Worm (Caenorhabditis elegans) whole organism, mixed stage, embryonic: ENCODE data around the gene mec-10.

Source experiments
- M03D4.4 ChIP-seq: sonication (generic microtip); optimal IDR thresholded peaks from 2 replicates; lab custom pipeline; 2017; ENCODE audit warnings: mild to moderate bottlenecking, missing genetic modification characterization, missing compliant biosample characterization
- bed-3 ChIP-seq: fragments of 200-800 bp; sonication (Bioruptor generic); optimal IDR thresholded peaks from 3 replicates; lab custom pipeline; 2018; ENCODE audit warnings: mild to moderate bottlenecking, missing genetic modification characterization, moderate library complexity, missing compliant biosample characterization
- ceh-39 ChIP-seq: fragments of 150-350 bp; optimal IDR thresholded peaks from 2 replicates; lab custom pipeline; 2014; ENCODE audit warnings: missing biosample characterization, missing genetic modification characterization
- ceh-43 ChIP-seq: fragments of 200-800 bp; sonication (Bioruptor generic); optimal IDR thresholded peaks from 2 replicates; lab custom pipeline; 2018; ENCODE audit warnings: mild to moderate bottlenecking, missing genetic modification characterization, moderate library complexity, missing compliant biosample characterization
- ceh-83 ChIP-seq: fragments of 200-800 bp; sonication (Bioruptor generic); optimal IDR thresholded peaks from 2 replicates; lab custom pipeline; 2018; ENCODE audit warnings: mild to moderate bottlenecking, missing genetic modification characterization, missing compliant biosample characterization
- ces-1 ChIP-seq: fragments of 150-350 bp; optimal IDR thresholded peaks from 2 replicates; lab custom pipeline; 2014; ENCODE audit warnings: missing biosample characterization, missing genetic modification reagents, missing genetic modification characterization
- cnd-1 ChIP-seq: fragments of 200-800 bp; sonication (Bioruptor generic); optimal IDR thresholded peaks from 2 replicates; lab custom pipeline; 2018; ENCODE audit warnings: mild to moderate bottlenecking, missing genetic modification characterization, missing compliant biosample characterization
- drap-1 ChIP-seq: fragments of 200-800 bp; sonication (Bioruptor generic); optimal IDR thresholded peaks from 3 replicates; lab custom pipeline; 2018; ENCODE audit warnings: mild to moderate bottlenecking, missing genetic modification characterization, missing compliant biosample characterization
- elt-1 ChIP-seq: sonication (generic microtip); optimal IDR thresholded peaks from 2 replicates; lab custom pipeline; 2017; ENCODE audit warnings: missing genetic modification characterization, mild to moderate bottlenecking, missing compliant biosample characterization, antibody characterized with exemption, moderate library complexity, borderline replicate concordance; ENCODE audit not compliant: insufficient read depth
- ham-2 ChIP-seq: fragments of 200-800 bp; sonication (Bioruptor generic); optimal IDR thresholded peaks from 2 replicates; lab custom pipeline; 2018; ENCODE audit warnings: mild to moderate bottlenecking, missing genetic modification characterization, missing compliant biosample characterization
- hlh-1 ChIP-seq: fragments of 150-350 bp; optimal IDR thresholded peaks from 2 replicates; lab custom pipeline; 2014; ENCODE audit warnings: missing biosample characterization, missing genetic modification reagents, missing genetic modification characterization
- lin-32 ChIP-seq: fragments of 200-800 bp; sonication (Bioruptor generic); optimal IDR thresholded peaks from 2 replicates; lab custom pipeline; 2018; ENCODE audit warnings: mild to moderate bottlenecking, missing genetic modification characterization, missing compliant biosample characterization
- lsy-2 ChIP-seq: fragments of 150-350 bp; optimal IDR thresholded peaks from 2 replicates; lab custom pipeline; 2014; ENCODE audit warnings: missing biosample characterization, missing genetic modification characterization
- mab-5 ChIP-seq: fragments of 150-350 bp; optimal IDR thresholded peaks from 2 replicates; lab custom pipeline; 2014; ENCODE audit warnings: missing biosample characterization, missing genetic modification characterization
- nhr-12 ChIP-seq: fragments of 150-350 bp; optimal IDR thresholded peaks from 2 replicates; lab custom pipeline; 2014; ENCODE audit warnings: missing biosample characterization, missing genetic modification characterization
- nhr-237 ChIP-seq: fragments of 150-350 bp; optimal IDR thresholded peaks from 2 replicates; lab custom pipeline; 2014; ENCODE audit warnings: missing biosample characterization, missing genetic modification characterization
- nhr-28 ChIP-seq: fragments of 150-350 bp; optimal IDR thresholded peaks from 2 replicates; lab custom pipeline; 2014; ENCODE audit warnings: missing biosample characterization, missing genetic modification characterization
- nhr-76 ChIP-seq: sonication (generic microtip); optimal IDR thresholded peaks from 2 replicates; lab custom pipeline; 2017; ENCODE audit warnings: missing biosample characterization, missing genetic modification characterization
- pha-4 ChIP-seq: fragments of 150-350 bp; optimal IDR thresholded peaks from 2 replicates; lab custom pipeline; 2018; ENCODE audit warnings: missing biosample characterization, missing genetic modification reagents, missing genetic modification characterization
- sem-2 ChIP-seq: fragments of 200-800 bp; sonication (Bioruptor generic); optimal IDR thresholded peaks from 2 replicates; lab custom pipeline; 2018; ENCODE audit warnings: mild to moderate bottlenecking, missing genetic modification characterization, missing compliant biosample characterization
- snpc-4 ChIP-seq: fragments of 150-350 bp; optimal IDR thresholded peaks from 2 replicates; lab custom pipeline; 2014; ENCODE audit warnings: missing biosample characterization, missing genetic modification characterization
- sptf-1 ChIP-seq: sonication (generic microtip); optimal IDR thresholded peaks from 2 replicates; lab custom pipeline; 2017; ENCODE audit warnings: mild to moderate bottlenecking, missing genetic modification characterization, moderate library complexity, missing compliant biosample characterization
- tbx-8 ChIP-seq: fragments of 200-800 bp; sonication (Bioruptor generic); optimal IDR thresholded peaks from 2 replicates; lab custom pipeline; 2018; ENCODE audit warnings: mild to moderate bottlenecking, missing genetic modification characterization, moderate library complexity, missing compliant biosample characterization
- unc-120 ChIP-seq: sonication (generic microtip); optimal IDR thresholded peaks from 2 replicates; lab custom pipeline; 2017; ENCODE audit warnings: missing genetic modification characterization, missing compliant biosample characterization; ENCODE audit not compliant: poor library complexity, severe bottlenecking
- unc-39 ChIP-seq: fragments of 150-350 bp; optimal IDR thresholded peaks from 2 replicates; lab custom pipeline; 2014; ENCODE audit warnings: missing biosample characterization, missing genetic modification characterization
- unc-62 ChIP-seq: fragments of 150-350 bp; optimal IDR thresholded peaks from 2 replicates; lab custom pipeline; 2014; ENCODE audit warnings: missing biosample characterization, missing genetic modification reagents, missing genetic modification characterization
- zip-8 ChIP-seq: fragments of 150-350 bp; optimal IDR thresholded peaks from 2 replicates; lab custom pipeline; 2014; ENCODE audit warnings: missing biosample characterization, missing genetic modification characterization
- ztf-11 ChIP-seq: fragments of 150-350 bp; optimal IDR thresholded peaks from 2 replicates; lab custom pipeline; 2014; ENCODE audit warnings: missing biosample characterization, missing genetic modification characterization

The mec-10 gene

DNA sequence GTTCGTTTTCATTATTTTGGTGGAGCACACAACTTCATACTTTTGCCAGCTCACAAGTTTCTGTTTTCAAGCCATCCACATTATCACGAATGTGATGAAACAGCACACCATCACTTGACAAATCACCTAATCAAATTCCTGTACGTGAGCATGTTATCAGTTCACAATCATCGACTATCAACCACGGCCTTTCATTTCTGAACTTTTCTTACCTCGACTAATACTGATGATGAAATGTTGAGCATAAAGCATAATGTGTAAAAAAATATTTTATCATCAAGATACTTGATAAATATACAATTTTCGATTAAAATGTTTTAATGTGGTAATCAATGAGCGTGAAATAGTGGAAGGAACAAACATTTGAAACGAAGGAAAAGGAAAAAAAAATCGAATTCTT lies 3.4 kb upstream of the mec-10 start:
- TF ChIP-seq cnd-1: no peak
- TF ChIP-seq sem-2 (GFP tag; lab: Kevin White, UChicago): no peak
- TF ChIP-seq hlh-1 (tag; lab: Kevin White, UChicago): no peak
- no peak for TF ChIP-seq ces-1 (GFP tag; lab: Kevin White, UChicago)
- TF ChIP-seq pha-4 (tag; lab: Kevin White, UChicago): no peak
- TF ChIP-seq M03D4.4 (tag; lab: Kevin White, UChicago): no peak
- no peak for TF ChIP-seq ceh-83 (GFP tag; lab: Kevin White, UChicago)
- no peak for TF ChIP-seq ceh-39 (tag; lab: Kevin White, UChicago)
- no peak for TF ChIP-seq unc-62 (GFP tag; lab: Kevin White, UChicago)
- no peak for TF ChIP-seq mab-5 (tag; lab: Kevin White, UChicago)
- TF ChIP-seq ham-2 (GFP tag; lab: Kevin White, UChicago): no peak
- no peak for TF ChIP-seq unc-120 (tag; lab: Kevin White, UChicago)

- TF ChIP-seq drap-1 (no peak), elt-1 (tag; lab: Kevin White, UChicago) (peak; percentile 44)
Observed at ce11 chrX:8463889-8464444, 6.1 kb downstream of the mec-10 start.

ce11 chrX:8463085-8463645 lies 6.9 kb downstream of the mec-10 start, which contains the start of gene F16F9.4:
Gene F16F9.4, minus strand, starts transcription at chrX:8463360.
- TF ChIP-seq nhr-76 (tag; lab: Kevin White, UChicago): no peak
- no peak for TF ChIP-seq unc-120 (tag; lab: Kevin White, UChicago)
- TF ChIP-seq zip-8 (tag; lab: Kevin White, UChicago): no peak
- TF ChIP-seq lin-32 (GFP tag; lab: Kevin White, UChicago): no peak
- no peak for TF ChIP-seq ceh-83 (GFP tag; lab: Kevin White, UChicago)
- no peak for TF ChIP-seq nhr-237 (tag; lab: Kevin White, UChicago)
- no peak for TF ChIP-seq lsy-2 (tag; lab: Kevin White, UChicago)
- no peak for TF ChIP-seq ham-2 (GFP tag; lab: Kevin White, UChicago)
- no peak for TF ChIP-seq nhr-12
- TF ChIP-seq ceh-43 (GFP tag; lab: Kevin White, UChicago): no peak
- no peak for TF ChIP-seq hlh-1 (tag; lab: Kevin White, UChicago)
- no peak for TF ChIP-seq drap-1
- TF ChIP-seq snpc-4 (tag; lab: Kevin White, UChicago): no peak
- TF ChIP-seq pha-4 (tag; lab: Kevin White, UChicago): no peak
- TF ChIP-seq nhr-28 (tag; lab: Kevin White, UChicago): no peak
- no peak for TF ChIP-seq mab-5 (tag; lab: Kevin White, UChicago)
- TF ChIP-seq unc-39 (tag; lab: Kevin White, UChicago): no peak
- TF ChIP-seq M03D4.4 (tag; lab: Kevin White, UChicago): no peak
- TF ChIP-seq, all 35 proteins: peak for 0

DNA sequence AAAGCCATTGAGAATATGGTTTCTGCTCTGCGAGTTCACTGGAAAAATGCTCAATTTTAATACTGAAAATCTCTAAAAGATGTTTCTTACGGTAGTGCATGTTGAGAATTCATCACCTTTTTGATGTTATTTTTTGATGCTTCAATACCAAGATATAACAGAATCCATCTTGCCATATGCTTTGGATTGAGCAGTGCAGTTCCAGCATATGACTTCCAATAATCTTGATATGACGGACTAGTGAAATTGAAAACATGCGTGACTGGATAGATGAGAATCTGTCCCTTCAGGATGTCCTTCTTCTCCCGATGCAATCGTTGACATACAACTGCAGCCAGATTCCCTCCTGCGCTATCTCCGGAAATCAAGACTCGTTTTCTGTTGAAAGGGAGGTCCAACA lies 9.2 kb downstream of the mec-10 start:
- TF ChIP-seq elt-1 (tag; lab: Kevin White, UChicago): peak; percentile 60
- TF ChIP-seq zip-8 (tag; lab: Kevin White, UChicago): no peak
- no peak for TF ChIP-seq sem-2 (GFP tag; lab: Kevin White, UChicago)

- TF ChIP-seq lsy-2 (tag; lab: Kevin White, UChicago) (no peak), sptf-1 (no peak), sem-2 (GFP tag; lab: Kevin White, UChicago) (no peak), M03D4.4 (tag; lab: Kevin White, UChicago) (no peak), ces-1 (GFP tag; lab: Kevin White, UChicago) (no peak), tbx-8 (GFP tag; lab: Kevin White, UChicago) (no peak), bed-3 (GFP tag; lab: Kevin White, UChicago) (no peak), ham-2 (GFP tag; lab: Kevin White, UChicago) (no peak), ztf-11 (tag; lab: Kevin White, UChicago) (no peak)
Observed at ce11 chrX:8459789-8460188, 10.3 kb downstream of the mec-10 start.
